Fruit fly (Drosophila melanogaster): ENCODE measurements around the gene Mt2.

Mt2 gene

DNA sequence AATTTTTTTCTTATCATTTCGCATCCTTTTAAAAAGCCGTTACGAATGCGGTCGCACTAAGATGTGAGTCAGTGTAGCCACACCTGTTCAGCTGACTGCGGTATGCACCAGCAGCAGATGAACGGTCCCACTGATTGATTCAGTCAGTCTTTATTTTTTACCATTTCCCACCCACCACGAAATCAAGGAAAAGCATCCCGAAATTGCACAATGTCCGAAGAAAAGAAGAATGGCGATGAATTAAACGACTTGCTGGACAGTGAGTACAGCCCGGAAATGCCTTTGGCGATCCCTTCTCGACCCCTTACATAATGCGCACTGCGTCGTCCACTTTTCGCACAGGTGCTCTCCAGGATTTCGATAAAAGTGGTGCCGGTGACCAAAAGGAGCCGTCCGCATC lies 2.7 kb upstream of the Mt2 start (continued):
- no peak for TF ChIP-seq Optix (GFP tag; IDR thresholded peaks at IDR 0.05)
- TF ChIP-seq ato (GFP tag; IDR thresholded peaks at IDR 0.05; ENCODE audit: partially characterized antibody): no peak
- TF ChIP-seq CG9876 (GFP tag; optimal IDR thresholded peaks at IDR 0.05): no peak
- TF ChIP-seq CHES-1-like (GFP tag; optimal IDR thresholded peaks at IDR 0.05): no peak
- no peak for TF ChIP-seq Hand (GFP tag; optimal IDR thresholded peaks at IDR 0.05)
- TF ChIP-seq Hr51 (GFP tag; optimal IDR thresholded peaks at IDR 0.05): no peak
- no peak for TF ChIP-seq Spps (tag; optimal IDR thresholded peaks at IDR 0.05)
- no peak for TF ChIP-seq sim (GFP tag; IDR thresholded peaks at IDR 0.05)
- TF ChIP-seq CG1602 (GFP tag; optimal IDR thresholded peaks at IDR 0.05): no peak
- no peak for TF ChIP-seq Gug (GFP tag; IDR thresholded peaks at IDR 0.05)
- TF ChIP-seq sug (tag; optimal IDR thresholded peaks at IDR 0.05): no peak
- no peak for TF ChIP-seq Ptx1 (GFP tag; IDR thresholded peaks at IDR 0.05)
- peak; percentile 70 for TF ChIP-seq ftz-f1 (GFP tag; optimal IDR thresholded peaks at IDR 0.05)
- TF ChIP-seq al (GFP tag; IDR thresholded peaks at IDR 0.05): no peak
- TF ChIP-seq Kr (GFP tag; optimal IDR thresholded peaks at IDR 0.05): no peak
- TF ChIP-seq CG14441 (GFP tag; IDR thresholded peaks at IDR 0.05): no peak
- TF ChIP-seq emc (GFP tag; optimal IDR thresholded peaks at IDR 0.05): no peak
- no peak for TF ChIP-seq CG6854 (GFP tag; optimal IDR thresholded peaks at IDR 0.05)
- no peak for TF ChIP-seq nau (GFP tag; optimal IDR thresholded peaks at IDR 0.05)
- peak; percentile 87 for TF ChIP-seq CG4617 (GFP tag; optimal IDR thresholded peaks at IDR 0.05; ENCODE audit: borderline replicate concordance)
- TF ChIP-seq CG9932 (GFP tag; IDR thresholded peaks at IDR 0.05): no peak
- peak; percentile 43 for TF ChIP-seq Dref (GFP tag; IDR thresholded peaks at IDR 0.05)
- no peak for TF ChIP-seq en (GFP tag; optimal IDR thresholded peaks at IDR 0.05)

- TF ChIP-seq CG7357 (GFP tag; IDR thresholded peaks at IDR 0.05) (no peak), dpn (GFP tag; optimal IDR thresholded peaks at IDR 0.05) (no peak), HLH3B (GFP tag; IDR thresholded peaks at IDR 0.05) (no peak), MESR4 (GFP tag; optimal IDR thresholded peaks at IDR 0.05) (peak; percentile 58), CG2116 (GFP tag; optimal IDR thresholded peaks at IDR 0.05) (peak; percentile 18), MBD-R2 (GFP tag; IDR thresholded peaks at IDR 0.05) (peak; percentile 46), CG14050 (GFP tag; IDR thresholded peaks at IDR 0.05) (no peak), da (GFP tag; optimal IDR thresholded peaks at IDR 0.05) (no peak), CG4360 (GFP tag; IDR thresholded peaks at IDR 0.05) (0 out of 2 replicates have a peak, but pooled peaks have one; percentile 19), gro (GFP tag; optimal IDR thresholded peaks at IDR 0.05) (no peak), CG2120 (GFP tag; optimal IDR thresholded peaks at IDR 0.05) (no peak), CG9876 (GFP tag; optimal IDR thresholded peaks at IDR 0.05) (no peak), CG12219 (GFP tag; optimal IDR thresholded peaks at IDR 0.05) (no peak), Opbp (GFP tag; IDR thresholded peaks at IDR 0.05; ENCODE audit: partially characterized antibody) (0 out of 3 replicates have a peak, but pooled peaks have one; percentile 8), Meics (GFP tag; optimal IDR thresholded peaks at IDR 0.05) (no peak), ken (GFP tag; IDR thresholded peaks at IDR 0.05) (no peak), CG13287 (GFP tag; IDR thresholded peaks at IDR 0.05; ENCODE audit: partially characterized antibody) (peak; percentile 17; the same call in 1 of the 2 replicates), C15 (GFP tag; IDR thresholded peaks at IDR 0.05) (no peak), CG8089 (GFP tag; optimal IDR thresholded peaks at IDR 0.05) (no peak), pzg (GFP tag; optimal IDR thresholded peaks at IDR 0.05) (peak; percentile 64), chif (GFP tag; optimal IDR thresholded peaks at IDR 0.05) (no peak), CG12659 (GFP tag; optimal IDR thresholded peaks at IDR 0.05) (peak; percentile 5), E2f2 (GFP tag; IDR thresholded peaks at IDR 0.05) (peak; percentile 96), CG1603 (tag; optimal IDR thresholded peaks at IDR 0.05) (peak; percentile 24), zen (tag; optimal IDR thresholded peaks at IDR 0.05) (peak; percentile 42), crp (GFP tag; optimal IDR thresholded peaks at IDR 0.05) (peak in 1 of 2 experiments; percentile 4), sens (GFP tag) (peak; percentile 37), Doc3 (GFP tag; IDR thresholded peaks at IDR 0.05; ENCODE audit: partially characterized antibody) (no peak), CG11247 (GFP tag; IDR thresholded peaks at IDR 0.05) (no peak), abd-A (tag; optimal IDR thresholded peaks at IDR 0.05) (no peak)
These were observed 1.4 kb downstream of the Mt2 start, which contains the start of gene Ced-12 for dm6 chr2L:12097698-12098097. TSS of gene Ced-12 (plus strand) at chr2L:12097838.
